Fruit fly (Drosophila melanogaster): ENCODE data around the gene mthl9.

The mthl9 gene

dm6 chr3L:331842-332802 lies at the start of gene mthl9:
mthl9 (minus strand) TSS chr3L:332309.
- peak; percentile 43 for TF ChIP-seq noc (tag; optimal IDR thresholded peaks at IDR 0.05)

- no peak for TF ChIP-seq noc (tag; optimal IDR thresholded peaks at IDR 0.05)
These were observed 48.9 kb upstream of the mthl9 start for dm6 chr3L:380886-381546.

dm6 chr3L:378906-379305 lies 46.8 kb upstream of the mthl9 start:
- TF ChIP-seq noc (tag; optimal IDR thresholded peaks at IDR 0.05): no peak

dm6 chr3L:378072-378423 lies 45.9 kb upstream of the mthl9 start:
- TF ChIP-seq noc (tag; optimal IDR thresholded peaks at IDR 0.05): no peak

- peak; percentile 85 for TF ChIP-seq noc (tag; optimal IDR thresholded peaks at IDR 0.05)
These were observed 45.3 kb upstream of the mthl9 start for dm6 chr3L:377222-378071.

- no peak for TF ChIP-seq noc (tag; optimal IDR thresholded peaks at IDR 0.05)
These were observed 43.6 kb upstream of the mthl9 start for dm6 chr3L:375672-376071.

- no peak for TF ChIP-seq noc (tag; optimal IDR thresholded peaks at IDR 0.05)
These were observed 42.5 kb upstream of the mthl9 start for dm6 chr3L:374582-374981.

- TF ChIP-seq noc (tag; optimal IDR thresholded peaks at IDR 0.05): no peak
These were observed 39.1 kb upstream of the mthl9 start for dm6 chr3L:371228-371627.

- no peak for TF ChIP-seq noc (tag; optimal IDR thresholded peaks at IDR 0.05)
These were observed 34.2 kb upstream of the mthl9 start, which contains the start of gene CG13884 for dm6 chr3L:366337-366736. CG13884 (minus strand) TSS chr3L:366437.

- no peak for TF ChIP-seq noc (tag; optimal IDR thresholded peaks at IDR 0.05)
These were observed 29.1 kb upstream of the mthl9 start, which contains the start of the genes Cdc5 and CG1233 for dm6 chr3L:361201-361600. Cdc5 (minus strand) TSS chr3L:361383. CG1233 (plus strand) TSS chr3L:361472.

dm6 chr3L:357681-358080 lies 25.6 kb upstream of the mthl9 start, which contains the start of gene Roc1b:
Roc1b (plus strand) TSS chr3L:357981.
- no peak for TF ChIP-seq noc (tag; optimal IDR thresholded peaks at IDR 0.05)

dm6 chr3L:356016-356472 lies 23.9 kb upstream of the mthl9 start, which contains the start of gene CG1231:
CG1231 (plus strand) TSS chr3L:356422.
- no peak for TF ChIP-seq noc (tag; optimal IDR thresholded peaks at IDR 0.05)

dm6 chr3L:350651-351228 lies 18.6 kb upstream of the mthl9 start:
- peak; percentile 91 for TF ChIP-seq noc (tag; optimal IDR thresholded peaks at IDR 0.05)

- peak; percentile 51 for TF ChIP-seq noc (tag; optimal IDR thresholded peaks at IDR 0.05)
These were observed 17.6 kb upstream of the mthl9 start for dm6 chr3L:349751-350150.

- TF ChIP-seq noc (tag; optimal IDR thresholded peaks at IDR 0.05): no peak
These were observed 16.3 kb upstream of the mthl9 start for dm6 chr3L:348406-348743.

Measured in whole organism, larva.